Fruit fly (Drosophila melanogaster) whole organism, embryonic: ENCODE results near the gene CG17249.
A peak's percentile ranks its signal among the peaks of the same experiment; 100 is the strongest.

ENCODE experiments used
- Atf-2 ChIP-seq: fragments of 200-800 bp; sonication (Bioruptor generic); optimal IDR thresholded peaks from 2 replicates; lab custom pipeline; 2016; ENCODE audit warnings: missing biosample characterization, missing genetic modification characterization
- Bgb ChIP-seq: fragments of 200-800 bp; sonication (Bioruptor generic); IDR thresholded peaks from 2 replicates; pipeline ENCODE4 v1.3.6; 2022; ENCODE audit warnings: missing biosample characterization, missing genetic modification characterization; ENCODE audit not compliant: partially characterized antibody
- CG10267 ChIP-seq: fragments of 200-800 bp; sonication (Bioruptor generic); optimal IDR thresholded peaks from 2 replicates; lab custom pipeline; 2018; ENCODE audit warnings: missing biosample characterization, mild to moderate bottlenecking, missing genetic modification characterization, moderate library complexity
- CG10321 ChIP-seq: fragments of 200-800 bp; sonication (Bioruptor generic); IDR thresholded peaks from 2 replicates; pipeline ENCODE4 v1.3.6; 2022; ENCODE audit warnings: missing biosample characterization, missing genetic modification characterization
- CG11456 ChIP-seq: fragments of 200-800 bp; sonication (Bioruptor generic); IDR thresholded peaks from 3 replicates; pipeline ENCODE4 v1.3.6; 2022; ENCODE audit warnings: missing biosample characterization, missing genetic modification characterization
- CG11560 ChIP-seq: fragments of 200-800 bp; sonication (Bioruptor generic); IDR thresholded peaks from 3 replicates; pipeline ENCODE4 v1.3.6; 2022; ENCODE audit warnings: missing biosample characterization, missing genetic modification characterization
- CG12104 ChIP-seq: fragments of 200-800 bp; sonication (Bioruptor generic); optimal IDR thresholded peaks from 3 replicates; lab custom pipeline; 2016; ENCODE audit warnings: missing biosample characterization, missing genetic modification characterization
- CG12155 ChIP-seq: fragments of 200-800 bp; sonication (Bioruptor generic); optimal IDR thresholded peaks from 3 replicates; lab custom pipeline; 2016; ENCODE audit warnings: missing biosample characterization, missing genetic modification characterization
- CG12942 ChIP-seq: fragments of 200-800 bp; sonication (Bioruptor generic); optimal IDR thresholded peaks from 3 replicates; lab custom pipeline; 2016; ENCODE audit warnings: missing biosample characterization, missing genetic modification characterization
- CG13123 ChIP-seq: fragments of 200-800 bp; sonication (Bioruptor generic); optimal IDR thresholded peaks from 2 replicates; lab custom pipeline; 2016; ENCODE audit warnings: missing biosample characterization, missing genetic modification characterization
- CG14710 ChIP-seq: fragments of 200-800 bp; sonication (Bioruptor generic); optimal IDR thresholded peaks from 3 replicates; lab custom pipeline; 2019; ENCODE audit warnings: missing biosample characterization, mild to moderate bottlenecking, missing genetic modification characterization, moderate library complexity
- CG1647 ChIP-seq: fragments of 200-800 bp; sonication (Bioruptor generic); optimal IDR thresholded peaks from 3 replicates; lab custom pipeline; 2016; ENCODE audit warnings: missing biosample characterization, missing genetic modification characterization
- CG17186 ChIP-seq: fragments of 200-800 bp; sonication (Bioruptor generic); optimal IDR thresholded peaks from 3 replicates; lab custom pipeline; 2017; ENCODE audit warnings: missing biosample characterization, missing genetic modification reagents, missing genetic modification characterization
- CG18011 ChIP-seq: fragments of 200-800 bp; sonication (Bioruptor generic); optimal IDR thresholded peaks from 2 replicates; lab custom pipeline; 2017; ENCODE audit warnings: missing biosample characterization, missing genetic modification characterization, mild to moderate bottlenecking, moderate library complexity, missing genotype
- CG18619 ChIP-seq: fragments of 200-800 bp; sonication (Bioruptor generic); optimal IDR thresholded peaks from 3 replicates; lab custom pipeline; 2017; ENCODE audit warnings: missing biosample characterization, mild to moderate bottlenecking, missing genetic modification characterization
- CG2120 ChIP-seq: fragments of 200-800 bp; sonication (Bioruptor generic); optimal IDR thresholded peaks from 3 replicates; lab custom pipeline; 2016; ENCODE audit warnings: missing biosample characterization, missing genetic modification characterization
- CG32772 ChIP-seq: fragments of 200-800 bp; sonication (Bioruptor generic); IDR thresholded peaks from 2 replicates; pipeline ENCODE4 v1.3.6; 2022; ENCODE audit warnings: missing biosample characterization, missing genetic modification characterization
- CG34376 ChIP-seq: fragments of 200-800 bp; sonication (Bioruptor generic); optimal IDR thresholded peaks from 2 replicates; lab custom pipeline; 2018; ENCODE audit warnings: missing biosample characterization, mild to moderate bottlenecking, missing genetic modification characterization
- CG3995 ChIP-seq: fragments of 200-800 bp; sonication (Bioruptor generic); optimal IDR thresholded peaks from 3 replicates; lab custom pipeline; 2016; ENCODE audit warnings: missing biosample characterization, missing genetic modification characterization
- CG6683 ChIP-seq: fragments of 200-800 bp; sonication (Bioruptor generic); optimal IDR thresholded peaks from 2 replicates; lab custom pipeline; 2017; ENCODE audit warnings: missing biosample characterization, mild to moderate bottlenecking, missing genetic modification characterization, missing genetic modification reagents
- CG7987 ChIP-seq: fragments of 200-800 bp; sonication (Bioruptor generic); optimal IDR thresholded peaks from 2 replicates; lab custom pipeline; 2018; ENCODE audit warnings: missing biosample characterization, mild to moderate bottlenecking, missing genetic modification characterization, moderate library complexity
- CG8290 ChIP-seq, 3 experiments: fragments of 200-800 bp; sonication (Bioruptor generic); optimal IDR thresholded peaks; 2 replicates each; lab custom pipeline; 2016 to 2019; ENCODE audit warnings: missing biosample characterization in 3 of 3, missing genetic modification characterization in 3 of 3, mild to moderate bottlenecking in 2 of 3, moderate library complexity in 1 of 3
- CG9215 ChIP-seq: fragments of 200-800 bp; sonication (Bioruptor generic); IDR thresholded peaks from 2 replicates; pipeline ENCODE4 v1.3.6; 2022; ENCODE audit warnings: missing biosample characterization, missing genetic modification characterization
- CG9876 ChIP-seq: fragments of 200-800 bp; sonication (Bioruptor generic); optimal IDR thresholded peaks from 2 replicates; lab custom pipeline; 2016; ENCODE audit warnings: missing biosample characterization, missing genetic modification characterization
- Dad ChIP-seq: fragments of 200-800 bp; sonication (Bioruptor generic); optimal IDR thresholded peaks from 3 replicates; lab custom pipeline; 2016; ENCODE audit warnings: missing biosample characterization, missing genetic modification characterization
- Deaf1 ChIP-seq: fragments of 200-800 bp; optimal IDR thresholded peaks from 3 replicates; lab custom pipeline; 2019; ENCODE audit warnings: missing biosample characterization, mild to moderate bottlenecking, missing genetic modification characterization, moderate library complexity
- Dip3 ChIP-seq: fragments of 200-800 bp; sonication (Bioruptor generic); optimal IDR thresholded peaks from 3 replicates; lab custom pipeline; 2016; ENCODE audit warnings: missing biosample characterization, missing genetic modification characterization
- Doc3 ChIP-seq: fragments of 200-800 bp; sonication (Bioruptor generic); IDR thresholded peaks from 3 replicates; pipeline ENCODE4 v1.3.6; 2022; ENCODE audit warnings: missing biosample characterization, missing genetic modification characterization; ENCODE audit not compliant: partially characterized antibody
- Dp ChIP-seq: fragments of 200-800 bp; sonication (Bioruptor generic); optimal IDR thresholded peaks from 2 replicates; lab custom pipeline; 2018; ENCODE audit warnings: missing biosample characterization, mild to moderate bottlenecking, missing genetic modification characterization, moderate library complexity
- ERR ChIP-seq: fragments of 200-800 bp; sonication (Bioruptor generic); optimal IDR thresholded peaks from 2 replicates; lab custom pipeline; 2016; ENCODE audit warnings: missing biosample characterization, missing genetic modification characterization
- Fer3 ChIP-seq: fragments of 200-800 bp; sonication (Bioruptor generic); optimal IDR thresholded peaks from 2 replicates; lab custom pipeline; 2018; ENCODE audit warnings: missing biosample characterization, mild to moderate bottlenecking, missing genetic modification characterization, moderate library complexity
- Hmr ChIP-seq: fragments of 200-800 bp; sonication (Bioruptor generic); optimal IDR thresholded peaks from 3 replicates; lab custom pipeline; 2017; ENCODE audit warnings: mild to moderate bottlenecking, missing biosample characterization, missing genetic modification reagents, missing genetic modification characterization
- Hr51 ChIP-seq, 2 experiments: fragments of 200-800 bp; sonication (Bioruptor generic); optimal IDR thresholded peaks; 2 replicates in 1 of 2; 3 replicates in 1 of 2; lab custom pipeline; 2016 to 2018; ENCODE audit warnings: missing biosample characterization in 2 of 2, missing genetic modification characterization in 2 of 2, mild to moderate bottlenecking in 1 of 2, moderate library complexity in 1 of 2
- MESR4 ChIP-seq: fragments of 200-800 bp; sonication (Bioruptor generic); optimal IDR thresholded peaks from 2 replicates; lab custom pipeline; 2018; ENCODE audit warnings: missing biosample characterization, mild to moderate bottlenecking, missing genetic modification characterization, moderate library complexity
- Myb ChIP-seq: fragments of 200-800 bp; sonication (Bioruptor generic); optimal IDR thresholded peaks from 2 replicates; lab custom pipeline; 2016; ENCODE audit warnings: missing biosample characterization, missing genetic modification characterization
- NfI ChIP-seq: fragments of 200-800 bp; sonication (Bioruptor generic); optimal IDR thresholded peaks from 3 replicates; lab custom pipeline; 2018; ENCODE audit warnings: missing biosample characterization, mild to moderate bottlenecking, missing genetic modification characterization, moderate library complexity
- Pdp1 ChIP-seq, 2 experiments: fragments of 200-800 bp; sonication (Bioruptor generic); optimal IDR thresholded peaks; 3 replicates each; lab custom pipeline; 2016; ENCODE audit warnings: missing biosample characterization in 2 of 2, missing genetic modification characterization in 2 of 2, mild to moderate bottlenecking in 1 of 2, moderate library complexity in 1 of 2
- Rfx ChIP-seq: fragments of 200-800 bp; sonication (Bioruptor generic); IDR thresholded peaks from 2 replicates; pipeline ENCODE4 v1.3.6; 2022; ENCODE audit warnings: missing biosample characterization, missing genetic modification characterization
- Tbp ChIP-seq: fragments of >200 bp; optimal IDR thresholded peaks from 2 replicates; lab custom pipeline; 2018; ENCODE audit warnings: missing biosample characterization, missing genetic modification characterization
- crol ChIP-seq: fragments of 200-800 bp; sonication (Bioruptor generic); IDR thresholded peaks from 2 replicates; pipeline ENCODE4 v1.3.6; 2022; ENCODE audit warnings: missing biosample characterization, missing genetic modification characterization
- gfzf ChIP-seq: fragments of 200-800 bp; sonication (Bioruptor generic); optimal IDR thresholded peaks from 2 replicates; lab custom pipeline; 2016; ENCODE audit warnings: missing biosample characterization, mild to moderate bottlenecking, missing genetic modification characterization, moderate library complexity
- jumu ChIP-seq: fragments of 200-800 bp; sonication (Bioruptor generic); optimal IDR thresholded peaks from 3 replicates; lab custom pipeline; 2016; ENCODE audit warnings: missing biosample characterization, missing genetic modification characterization
- kah ChIP-seq: fragments of 200-800 bp; sonication (Bioruptor generic); optimal IDR thresholded peaks from 2 replicates; lab custom pipeline; 2018; ENCODE audit warnings: missing biosample characterization, mild to moderate bottlenecking, missing genetic modification characterization
- mam ChIP-seq: fragments of 200-800 bp; sonication (Bioruptor generic); optimal IDR thresholded peaks from 3 replicates; lab custom pipeline; 2016; ENCODE audit warnings: missing biosample characterization, missing genetic modification characterization
- phol ChIP-seq: fragments of 200-800 bp; sonication (Bioruptor generic); optimal IDR thresholded peaks from 3 replicates; lab custom pipeline; 2018; ENCODE audit warnings: missing biosample characterization, mild to moderate bottlenecking, missing genetic modification characterization, moderate library complexity
- scrt ChIP-seq: fragments of 200-800 bp; sonication (Bioruptor generic); optimal IDR thresholded peaks from 2 replicates; lab custom pipeline; 2018; ENCODE audit warnings: missing biosample characterization, mild to moderate bottlenecking, missing genetic modification characterization, moderate library complexity
- vnd ChIP-seq: fragments of 200-800 bp; sonication (Bioruptor generic); IDR thresholded peaks from 3 replicates; pipeline ENCODE4 v1.3.6; 2022; ENCODE audit warnings: missing biosample characterization, missing genetic modification characterization; ENCODE audit not compliant: partially characterized antibody
- vvl ChIP-seq: fragments of 200-800 bp; sonication (Bioruptor generic); IDR thresholded peaks from 2 replicates; pipeline ENCODE4 v1.3.6; 2022; ENCODE audit warnings: missing biosample characterization, missing genetic modification characterization

CG17249 gene

dm6 chr3L:1647276-1647919, at the start of gene CG17249, which contains the start of gene Bro (continued):
- TF ChIP-seq Atf-2 (GFP tag; lab: Kevin White, UChicago) (no peak), scrt (GFP tag; lab: Kevin White, UChicago) (peak; percentile 62), Dip3 (GFP tag; lab: Kevin White, UChicago) (peak; percentile 45), Doc3 (GFP tag; lab: Robert Waterston, UW) (0 out of 3 replicates have a peak, but pooled peaks have one; percentile 21), Myb (GFP tag; lab: Kevin White, UChicago) (peak; percentile 96), CG32772 (GFP tag; lab: Robert Waterston, UW) (no peak), CG2120 (GFP tag; lab: Kevin White, UChicago) (peak; percentile 72), ERR (GFP tag; lab: Kevin White, UChicago) (peak; percentile 59), vvl (GFP tag; lab: Robert Waterston, UW) (peak; percentile 72), Hr51 (GFP tag; optimal IDR thresholded peaks at IDR 0.05; lab: Kevin White, UChicago) (peak in 1 of 2 experiments; percentile 57), CG8290 (GFP tag; optimal IDR thresholded peaks at IDR 0.05; lab: Kevin White, UChicago) (no peak), CG8290 (tag; optimal IDR thresholded peaks at IDR 0.05; lab: Kevin White, UChicago) (peak in 1 of 2 experiments; percentile 84), Dad (GFP tag; lab: Kevin White, UChicago) (peak; percentile 8), CG18011 (GFP tag; lab: Kevin White, UChicago) (no peak), CG9215 (GFP tag; lab: Robert Waterston, UW) (no peak), CG11456 (GFP tag; lab: Robert Waterston, UW) (no peak), CG34376 (peak; percentile 16), mam (GFP tag; lab: Kevin White, UChicago) (peak; percentile 21), phol (tag; lab: Kevin White, UChicago) (peak; percentile 37), CG3995 (GFP tag; lab: Kevin White, UChicago) (peak; percentile 5), gfzf (peak; percentile 53), CG12155 (GFP tag; lab: Kevin White, UChicago) (peak; percentile 43), CG17186 (GFP tag; lab: Kevin White, UChicago) (peak; percentile 49), CG18619 (GFP tag; lab: Kevin White, UChicago) (no peak), Fer3 (tag; lab: Kevin White, UChicago) (no peak), CG10321 (GFP tag; lab: Robert Waterston, UW) (peak; percentile 28; the same call in 1 of the 2 replicates), CG13123 (GFP tag; lab: Kevin White, UChicago) (no peak), crol (no peak), CG12104 (GFP tag; lab: Kevin White, UChicago) (peak; percentile 18), CG6683 (GFP tag; lab: Kevin White, UChicago) (no peak), CG9876 (GFP tag; lab: Kevin White, UChicago) (no peak), jumu (peak; percentile 39), Dp (peak; percentile 98), CG12942 (GFP tag; lab: Kevin White, UChicago) (peak; percentile 9), kah (GFP tag; lab: Kevin White, UChicago) (peak; percentile 29), CG1647 (GFP tag; lab: Kevin White, UChicago) (peak; percentile 15), Hmr (GFP tag; lab: Kevin White, UChicago) (peak; percentile 42), CG11560 (tag; lab: Robert Waterston, UW) (no peak), Pdp1 (GFP tag; optimal IDR thresholded peaks at IDR 0.05; lab: Kevin White, UChicago) (peak in 1 of 2 experiments; percentile 62), Deaf1 (tag; lab: Kevin White, UChicago) (no peak), CG14710 (tag; lab: Kevin White, UChicago) (peak; percentile 71), MESR4 (peak; percentile 78), CG10267 (tag; lab: Kevin White, UChicago) (peak; percentile 98), vnd (GFP tag; lab: Robert Waterston, UW) (0 out of 3 replicates have a peak, but pooled peaks have one; percentile 10), NfI (GFP tag; lab: Kevin White, UChicago) (peak; percentile 43), Bgb (peak; percentile 61), Tbp (no peak), Rfx (GFP tag; lab: Robert Waterston, UW) (peak; percentile 76), CG7987 (GFP tag; lab: Kevin White, UChicago) (peak; percentile 8)
